Worm (Caenorhabditis elegans) whole organism, late embryonic: ENCODE data around the gene Y32B12C.1.

Source experiments
- che-1 ChIP-seq: sonication (generic microtip); optimal IDR thresholded peaks from 2 replicates; lab custom pipeline; 2016; ENCODE audit warnings: mild to moderate bottlenecking, missing genetic modification characterization, missing compliant biosample characterization
- dve-1 ChIP-seq: sonication (generic microtip); optimal IDR thresholded peaks from 2 replicates; lab custom pipeline; 2017; ENCODE audit warnings: antibody characterized with exemption, mild to moderate bottlenecking, missing genetic modification characterization, missing compliant biosample characterization
- nhr-11 ChIP-seq: fragments of 150-350 bp; optimal IDR thresholded peaks from 2 replicates; lab custom pipeline; 2014; ENCODE audit warnings: missing biosample characterization, missing genetic modification characterization
- npax-4 ChIP-seq: sonication (generic microtip); optimal IDR thresholded peaks from 2 replicates; lab custom pipeline; 2016; ENCODE audit warnings: missing genetic modification characterization, missing compliant biosample characterization
- pha-4 ChIP-seq: fragments of 150-350 bp; optimal IDR thresholded peaks from 2 replicates; lab custom pipeline; 2018; ENCODE audit warnings: missing biosample characterization, missing genetic modification reagents, missing genetic modification characterization
- ref-2 ChIP-seq: sonication (generic microtip); optimal IDR thresholded peaks from 2 replicates; lab custom pipeline; 2016; ENCODE audit warnings: missing genetic modification characterization, missing compliant biosample characterization
- unc-3 ChIP-seq, 2 experiments: fragments of 200-800 bp in 1 of 2; sonication (Bioruptor generic) in 1 of 2; sonication (generic microtip) in 1 of 2; conservative IDR thresholded peaks in 1 of 2; optimal IDR thresholded peaks in 1 of 2; 2 replicates each; pipeline versions ENCODE4 v1.3.6 to Lab custom; 2016 to 2022; ENCODE audit warnings: missing compliant biosample characterization in 2 of 2, missing genetic modification characterization in 2 of 2, missing genetic modification reagents in 1 of 2
- ztf-16 ChIP-seq: sonication (generic microtip); optimal IDR thresholded peaks from 2 replicates; lab custom pipeline; 2017; ENCODE audit warnings: missing genetic modification characterization, missing compliant biosample characterization

DNA sequence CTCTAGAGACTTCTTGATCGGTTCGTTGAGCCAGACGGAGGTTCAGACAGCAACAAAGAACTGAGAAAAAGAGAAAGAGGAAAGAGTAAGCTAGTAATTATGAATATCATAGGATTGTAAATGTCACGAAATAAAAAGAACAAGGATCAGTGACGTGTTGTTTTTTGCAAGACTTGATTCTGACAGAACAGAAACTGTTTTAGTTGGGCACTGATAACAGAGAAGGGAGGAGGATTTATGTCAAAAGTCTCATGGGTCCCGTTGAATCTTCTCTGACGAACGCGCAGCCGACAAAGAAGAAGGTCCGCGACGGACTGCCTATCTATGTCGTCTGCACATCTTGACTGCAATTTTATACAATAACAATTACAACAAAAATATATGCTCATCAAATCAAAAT, 5.8 kb upstream of the Y32B12C.1 start, which contains the start of gene T03E6.9:
- TF ChIP-seq pha-4 (no peak), che-1 (tag; lab: Kevin White, UChicago) (no peak), ref-2 (no peak), npax-4 (tag; lab: Kevin White, UChicago) (no peak), ztf-16 (tag; lab: Kevin White, UChicago) (no peak), nhr-11 (tag; lab: Kevin White, UChicago) (no peak), dve-1 (tag; lab: Kevin White, UChicago) (no peak), unc-3 (GFP tag; conservative IDR thresholded peaks at IDR 0.05; lab: Robert Waterston, UW) (no peak), unc-3 (tag; optimal IDR thresholded peaks at IDR 0.05; lab: Kevin White, UChicago) (no peak)
